Fruit fly (Drosophila melanogaster) whole organism, adult: ENCODE results near the gene Pdp.

ENCODE experiments used
- CG11617 ChIP-seq: fragments of 200-800 bp; sonication (Bioruptor generic); optimal IDR thresholded peaks from 2 replicates; lab custom pipeline; 2017; ENCODE audit warnings: mild to moderate bottlenecking, missing biosample characterization, missing genetic modification reagents, missing genetic modification characterization
- CG1620 ChIP-seq: fragments of 200-800 bp; sonication (Bioruptor generic); optimal IDR thresholded peaks from 2 replicates; lab custom pipeline; 2016; ENCODE audit warnings: missing biosample characterization, missing genetic modification characterization
- Hr96 ChIP-seq: fragments of 200-800 bp; sonication (Bioruptor generic); optimal IDR thresholded peaks from 2 replicates; lab custom pipeline; 2016; ENCODE audit warnings: missing biosample characterization, missing genetic modification characterization
- bab1 ChIP-seq: fragments of 200-800 bp; sonication (Bioruptor generic); optimal IDR thresholded peaks from 3 replicates; lab custom pipeline; 2019; ENCODE audit warnings: missing biosample characterization, mild to moderate bottlenecking, missing genetic modification characterization, moderate library complexity
- ovo ChIP-seq: fragments of 200-800 bp; sonication (Bioruptor generic); optimal IDR thresholded peaks from 2 replicates; lab custom pipeline; 2016; ENCODE audit warnings: missing biosample characterization, missing genetic modification characterization
- tj ChIP-seq: fragments of 200-800 bp; sonication (Bioruptor generic); optimal IDR thresholded peaks from 3 replicates; lab custom pipeline; 2017; ENCODE audit warnings: missing biosample characterization, mild to moderate bottlenecking, missing genetic modification characterization, moderate library complexity

DNA sequence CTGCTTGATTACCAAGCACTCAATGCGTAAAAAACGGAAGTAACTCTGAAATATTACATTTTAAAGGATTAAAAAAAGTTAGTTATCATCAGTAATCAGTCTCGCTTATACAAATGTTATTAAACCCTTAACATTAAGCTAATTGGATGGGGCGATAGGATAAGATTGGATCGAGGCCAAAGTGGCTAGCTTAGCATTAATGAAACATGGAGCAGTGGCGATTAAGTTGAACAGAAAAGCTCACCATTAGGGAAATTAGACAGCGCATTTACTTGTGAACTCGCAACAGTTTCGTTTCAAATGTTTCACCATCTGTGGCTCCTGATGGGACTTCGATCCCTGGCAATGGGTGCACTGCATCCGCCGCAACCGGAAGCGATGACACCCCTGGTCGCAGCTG is 30.2 kb upstream of the Pdp start, which contains the start of gene Ir7a:
- TF ChIP-seq CG11617 (no peak), tj (no peak), CG1620 (GFP tag; lab: Kevin White, UChicago) (no peak), Hr96 (GFP tag; lab: Kevin White, UChicago) (no peak), ovo (no peak), bab1 (GFP tag; lab: Kevin White, UChicago) (no peak)
